Fruit fly (Drosophila melanogaster): ENCODE results near the gene CG1951.

CG1951 gene

DNA sequence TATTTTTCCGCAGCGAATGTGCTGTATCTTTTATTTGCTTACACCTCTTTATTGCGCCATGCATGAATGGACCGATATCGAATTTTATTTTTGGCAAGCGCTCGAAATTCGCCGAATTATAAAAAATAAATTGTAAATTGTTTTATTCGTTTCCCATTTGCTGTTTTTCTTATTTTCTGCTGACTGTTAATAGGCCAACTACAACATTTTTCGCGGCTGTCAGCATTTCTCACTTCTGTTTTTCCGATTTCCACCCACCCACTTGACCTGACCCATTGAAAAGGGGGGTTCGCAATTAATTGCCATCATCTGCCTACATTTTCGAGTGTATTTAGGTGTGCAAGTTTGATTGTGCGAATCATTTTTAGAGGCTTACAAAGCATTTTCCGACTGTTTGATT, 49.6 kb downstream of the CG1951 start:
- TF ChIP-seq h (GFP tag; optimal IDR thresholded peaks at IDR 0.05): no peak
- no peak for TF ChIP-seq dl (GFP tag; optimal IDR thresholded peaks at IDR 0.05; ENCODE audit: insufficient read depth in 1 of 2, partially characterized antibody in 2 of 2)
- no peak for TF ChIP-seq foxo (GFP tag; optimal IDR thresholded peaks at IDR 0.05)
- no peak for TF ChIP-seq sage (GFP tag; optimal IDR thresholded peaks at IDR 0.05)
- no peak for TF ChIP-seq Dfd (GFP tag; optimal IDR thresholded peaks at IDR 0.05)
- TF ChIP-seq lola (GFP tag; optimal IDR thresholded peaks at IDR 0.05): no peak
- no peak for TF ChIP-seq woc (GFP tag; optimal IDR thresholded peaks at IDR 0.05)
- no peak for TF ChIP-seq dsf (GFP tag; optimal IDR thresholded peaks at IDR 0.05; ENCODE audit: borderline replicate concordance)
- no peak for TF ChIP-seq CG32264 (GFP tag; optimal IDR thresholded peaks at IDR 0.05)
- no peak for TF ChIP-seq br (GFP tag; optimal IDR thresholded peaks at IDR 0.05)
- no peak for TF ChIP-seq Jra (GFP tag; optimal IDR thresholded peaks at IDR 0.05)
- TF ChIP-seq GATAd (GFP tag; optimal IDR thresholded peaks at IDR 0.05): no peak
- TF ChIP-seq OdsH (GFP tag; optimal IDR thresholded peaks at IDR 0.05): no peak
- TF ChIP-seq pan (optimal IDR thresholded peaks at IDR 0.05): no peak
- TF ChIP-seq Dif (GFP tag; optimal IDR thresholded peaks at IDR 0.05; ENCODE audit: partially characterized antibody): no peak
- TF ChIP-seq rgr (GFP tag; optimal IDR thresholded peaks at IDR 0.05): no peak
- no peak for TF ChIP-seq Vsx2 (GFP tag; optimal IDR thresholded peaks at IDR 0.05; ENCODE audit: partially characterized antibody)
- no peak for TF ChIP-seq sv (GFP tag; optimal IDR thresholded peaks at IDR 0.05)

DNA sequence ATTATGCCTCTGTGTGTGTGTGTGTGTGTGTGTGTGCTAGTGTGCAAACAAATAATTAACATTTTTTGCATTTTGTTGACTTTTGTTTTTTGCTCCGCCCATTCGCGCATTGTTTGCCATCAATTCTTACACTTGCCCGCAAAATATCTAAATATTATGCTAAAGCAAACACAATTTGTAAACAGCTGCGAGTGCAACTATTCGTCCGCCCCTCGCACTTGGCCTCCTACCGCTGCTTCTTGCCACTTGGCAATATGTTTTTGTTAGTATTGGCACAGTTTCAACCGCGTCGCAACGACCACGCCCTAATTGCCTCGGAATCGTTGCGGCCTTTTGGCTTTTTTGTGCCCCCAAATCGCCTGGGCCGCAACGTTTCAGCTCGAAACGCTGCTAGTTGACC, 50.5 kb downstream of the CG1951 start:
- no peak for TF ChIP-seq lola (GFP tag; optimal IDR thresholded peaks at IDR 0.05)
- TF ChIP-seq Mio (GFP tag; optimal IDR thresholded peaks at IDR 0.05): no peak
- TF ChIP-seq ey (GFP tag; optimal IDR thresholded peaks at IDR 0.05): no peak
- TF ChIP-seq Sp1 (GFP tag; optimal IDR thresholded peaks at IDR 0.05): no peak
- TF ChIP-seq rgr (GFP tag; optimal IDR thresholded peaks at IDR 0.05): no peak
- no peak for TF ChIP-seq Dfd (GFP tag; optimal IDR thresholded peaks at IDR 0.05)

All from whole organism, wandering third instar larva.